Fruit fly (Drosophila melanogaster) whole organism, wandering third instar larva: ENCODE data around the gene Atg4a.

Experiments
- Abd-B ChIP-seq: fragments of >200 bp; optimal IDR thresholded peaks from 2 replicates; lab custom pipeline; 2017; ENCODE audit warnings: missing biosample characterization, missing genetic modification characterization
- CG32264 ChIP-seq: fragments of 200-800 bp; sonication (Bioruptor generic); optimal IDR thresholded peaks from 2 replicates; lab custom pipeline; 2016; ENCODE audit warnings: missing biosample characterization, missing genetic modification characterization
- CG9705 ChIP-seq: fragments of 200-800 bp; sonication (Bioruptor generic); optimal IDR thresholded peaks from 2 replicates; lab custom pipeline; 2018; ENCODE audit warnings: missing biosample characterization, mild to moderate bottlenecking, missing genetic modification characterization
- Dfd ChIP-seq: fragments of >200 bp; optimal IDR thresholded peaks from 2 replicates; lab custom pipeline; 2017; ENCODE audit warnings: missing biosample characterization, missing genetic modification characterization
- GATAd ChIP-seq: sonication (Bioruptor generic); optimal IDR thresholded peaks from 2 replicates; lab custom pipeline; 2016; ENCODE audit warnings: missing biosample characterization, missing genetic modification characterization
- HLH106 ChIP-seq: fragments of 200-800 bp; optimal IDR thresholded peaks from 3 replicates; lab custom pipeline; 2019; ENCODE audit warnings: missing biosample characterization, mild to moderate bottlenecking, missing genetic modification characterization, moderate library complexity
- Hnf4 ChIP-seq: fragments of 200-800 bp; sonication (Bioruptor generic); optimal IDR thresholded peaks from 2 replicates; lab custom pipeline; 2016; ENCODE audit warnings: missing biosample characterization, mild to moderate bottlenecking, missing genetic modification characterization
- Hr78 ChIP-seq: fragments of >200 bp; optimal IDR thresholded peaks from 2 replicates; lab custom pipeline; 2017; ENCODE audit warnings: missing biosample characterization, missing genetic modification characterization
- Hr83 ChIP-seq: fragments of 200-300 bp; sonication (Bioruptor generic); optimal IDR thresholded peaks from 2 replicates; lab custom pipeline; 2016; ENCODE audit warnings: missing biosample characterization, mild to moderate bottlenecking, missing genetic modification characterization, moderate library complexity; ENCODE audit not compliant: poor library complexity, severe bottlenecking
- Jra ChIP-seq: sonication (Bioruptor generic); optimal IDR thresholded peaks from 2 replicates; lab custom pipeline; 2016; ENCODE audit warnings: missing biosample characterization, missing genetic modification characterization
- Mio ChIP-seq: sonication (Bioruptor generic); optimal IDR thresholded peaks from 2 replicates; lab custom pipeline; 2016; ENCODE audit warnings: missing biosample characterization, missing genetic modification characterization
- Myc ChIP-seq: fragments of >200 bp; optimal IDR thresholded peaks from 2 replicates; lab custom pipeline; 2017
- N ChIP-seq: fragments of >200 bp; optimal IDR thresholded peaks from 2 replicates; lab custom pipeline; 2018; ENCODE audit warnings: missing biosample characterization, missing external identifiers, missing genetic modification characterization
- OdsH ChIP-seq: fragments of 200-800 bp; sonication (Bioruptor generic); optimal IDR thresholded peaks from 2 replicates; lab custom pipeline; 2016; ENCODE audit warnings: missing biosample characterization, mild to moderate bottlenecking, missing genetic modification characterization
- Rel ChIP-seq, 2 experiments: fragments of 200-800 bp; sonication (Bioruptor generic) in 1 of 2; optimal IDR thresholded peaks; 2 replicates in 1 of 2; 3 replicates in 1 of 2; lab custom pipeline; 2016 to 2019; ENCODE audit warnings: mild to moderate bottlenecking in 2 of 2, missing biosample characterization in 2 of 2, missing genetic modification characterization in 2 of 2, moderate library complexity in 1 of 2
- Sp1 ChIP-seq: fragments of 200-800 bp; sonication (Bioruptor generic); optimal IDR thresholded peaks from 3 replicates; lab custom pipeline; 2019; ENCODE audit warnings: missing biosample characterization, mild to moderate bottlenecking, missing genetic modification characterization, moderate library complexity
- Vsx2 ChIP-seq: fragments of 200-300, 225-300 bp; sonication (Bioruptor generic); optimal IDR thresholded peaks from 2 replicates; lab custom pipeline; 2018; ENCODE audit warnings: missing biosample characterization, missing genetic modification characterization; ENCODE audit not compliant: partially characterized antibody
- br ChIP-seq: fragments of 200-800 bp; sonication (Bioruptor generic); optimal IDR thresholded peaks from 2 replicates; lab custom pipeline; 2016; ENCODE audit warnings: missing biosample characterization, missing genetic modification characterization
- brk ChIP-seq: fragments of 200-800 bp; sonication (Bioruptor generic); optimal IDR thresholded peaks from 2 replicates; lab custom pipeline; 2016; ENCODE audit warnings: missing biosample characterization, mild to moderate bottlenecking, missing genetic modification characterization
- dl ChIP-seq, 2 experiments: fragments of 175-275, 200-275 bp in 1 of 2; fragments of 200-275 bp in 1 of 2; sonication (Bioruptor generic); optimal IDR thresholded peaks; lab custom pipeline; 2018; ENCODE audit warnings: mild to moderate bottlenecking in 2 of 2, missing biosample characterization in 2 of 2, missing genetic modification characterization in 2 of 2, moderate library complexity in 2 of 2; ENCODE audit not compliant: partially characterized antibody in 2 of 2, insufficient read depth in 1 of 2
- dmrt93B ChIP-seq: fragments of 200-800 bp; sonication (Bioruptor generic); optimal IDR thresholded peaks from 2 replicates; lab custom pipeline; 2018; ENCODE audit warnings: missing biosample characterization, mild to moderate bottlenecking, missing genetic modification characterization
- dsf ChIP-seq: sonication (Bioruptor generic); optimal IDR thresholded peaks from 2 replicates; lab custom pipeline; 2016; ENCODE audit warnings: missing biosample characterization, missing genetic modification characterization, borderline replicate concordance
- ey ChIP-seq: fragments of 200-800 bp; sonication (Bioruptor generic); optimal IDR thresholded peaks from 2 replicates; lab custom pipeline; 2016; ENCODE audit warnings: missing biosample characterization, missing genetic modification characterization
- foxo ChIP-seq, 2 experiments: fragments of 200-800 bp; sonication (Bioruptor generic); optimal IDR thresholded peaks; 2 replicates in 1 of 2; 3 replicates in 1 of 2; lab custom pipeline; 2016 to 2017; ENCODE audit warnings: missing biosample characterization in 2 of 2, missing genetic modification characterization in 2 of 2
- fru ChIP-seq: fragments of 200-800 bp; sonication (Bioruptor generic); optimal IDR thresholded peaks from 3 replicates; lab custom pipeline; 2016; ENCODE audit warnings: missing biosample characterization, mild to moderate bottlenecking, missing genetic modification characterization
- h ChIP-seq: fragments of 200-800 bp; sonication (Bioruptor generic); optimal IDR thresholded peaks from 3 replicates; lab custom pipeline; 2016; ENCODE audit warnings: missing biosample characterization, mild to moderate bottlenecking, missing genetic modification characterization
- lola ChIP-seq: fragments of >200 bp; optimal IDR thresholded peaks from 2 replicates; lab custom pipeline; 2017; ENCODE audit warnings: missing biosample characterization, missing genetic modification characterization
- pan ChIP-seq: fragments of >200 bp; optimal IDR thresholded peaks from 2 replicates; lab custom pipeline; 2017
- psq ChIP-seq: fragments of 200-800 bp; sonication (Bioruptor generic); optimal IDR thresholded peaks from 3 replicates; lab custom pipeline; 2017; ENCODE audit warnings: missing biosample characterization, mild to moderate bottlenecking, missing genetic modification characterization, moderate library complexity
- rgr ChIP-seq: fragments of 200-800 bp; sonication (Bioruptor generic); optimal IDR thresholded peaks from 3 replicates; lab custom pipeline; 2016; ENCODE audit warnings: missing biosample characterization, mild to moderate bottlenecking, missing genetic modification characterization
- sage ChIP-seq: fragments of 200-800 bp; sonication (Bioruptor generic); optimal IDR thresholded peaks from 2 replicates; lab custom pipeline; 2016; ENCODE audit warnings: missing biosample characterization, mild to moderate bottlenecking, missing genetic modification characterization
- sv ChIP-seq: fragments of 200-800 bp; sonication (Bioruptor generic); optimal IDR thresholded peaks from 3 replicates; lab custom pipeline; 2016; ENCODE audit warnings: missing biosample characterization, missing genetic modification characterization
- tai ChIP-seq: sonication (Bioruptor generic); optimal IDR thresholded peaks from 2 replicates; lab custom pipeline; 2016; ENCODE audit warnings: missing biosample characterization, missing genetic modification characterization
- usp ChIP-seq: fragments of >200 bp; optimal IDR thresholded peaks from 2 replicates; lab custom pipeline; 2017; ENCODE audit warnings: missing biosample characterization, missing genetic modification characterization
- woc ChIP-seq: sonication (Bioruptor generic); optimal IDR thresholded peaks from 2 replicates; lab custom pipeline; 2016; ENCODE audit warnings: missing biosample characterization, mild to moderate bottlenecking, missing genetic modification characterization

Gene Atg4a

dm6 chr2L:1062473-1063363 lies 18.0 kb upstream of the Atg4a start:
- TF ChIP-seq CG32264 = peak; percentile 57
- peak; percentile 3 for TF ChIP-seq sv (GFP tag; lab: Kevin White, UChicago)
- TF ChIP-seq CG9705 = peak; percentile 86
- peak; percentile 87 for TF ChIP-seq HLH106 (tag; lab: Kevin White, UChicago)
- TF ChIP-seq lola (GFP tag; lab: Kevin White, UChicago) = no peak
- TF ChIP-seq foxo (GFP tag; optimal IDR thresholded peaks at IDR 0.05; lab: Kevin White, UChicago) = peak in 1 of 2 experiments; percentile 82
- TF ChIP-seq OdsH = peak; percentile 71
- peak; percentile 43 for TF ChIP-seq Hnf4 (GFP tag; lab: Kevin White, UChicago)
- peak; percentile 79 for TF ChIP-seq br (GFP tag; lab: Kevin White, UChicago)
- TF ChIP-seq pan (lab: Kevin White, UChicago) = no peak
- peak; percentile 50 for TF ChIP-seq Hr83 (GFP tag; lab: Kevin White, UChicago)
- TF ChIP-seq woc = peak; percentile 87
- peak; percentile 69 for TF ChIP-seq psq (GFP tag; lab: Kevin White, UChicago)
- TF ChIP-seq Vsx2 (GFP tag; lab: Kevin White, UChicago) = peak; percentile 60
- peak in 1 of 2 experiments; percentile 15 for TF ChIP-seq dl (GFP tag; optimal IDR thresholded peaks at IDR 0.05; lab: Kevin White, UChicago; ENCODE audit: insufficient read depth in 1 of 2, partially characterized antibody in 2 of 2)
- TF ChIP-seq h (GFP tag; lab: Kevin White, UChicago) = peak; percentile 82
- no peak for TF ChIP-seq tai (GFP tag; lab: Kevin White, UChicago)
- peak; percentile 85 for TF ChIP-seq fru (GFP tag; lab: Kevin White, UChicago)
- TF ChIP-seq Abd-B = no peak
- peak; percentile 82 for TF ChIP-seq Sp1 (GFP tag; lab: Kevin White, UChicago)
- peak; percentile 83 for TF ChIP-seq ey (GFP tag; lab: Kevin White, UChicago)
- TF ChIP-seq Mio (GFP tag; lab: Kevin White, UChicago) = no peak
- TF ChIP-seq dsf (GFP tag; lab: Kevin White, UChicago) = no peak
- peak; percentile 74 for TF ChIP-seq dmrt93B (GFP tag; lab: Kevin White, UChicago)
- TF ChIP-seq Rel (GFP tag; optimal IDR thresholded peaks at IDR 0.05; lab: Kevin White, UChicago) = peak; percentile 26
- peak; percentile 36 for TF ChIP-seq Rel (tag; optimal IDR thresholded peaks at IDR 0.05; lab: Kevin White, UChicago)
- peak; percentile 74 for TF ChIP-seq brk
- no peak for TF ChIP-seq N
- TF ChIP-seq Jra (GFP tag; lab: Kevin White, UChicago) = peak; percentile 37
- peak; percentile 66 for TF ChIP-seq rgr (GFP tag; lab: Kevin White, UChicago)

- TF ChIP-seq Rel (GFP tag; optimal IDR thresholded peaks at IDR 0.05; lab: Kevin White, UChicago) (no peak), Rel (tag; optimal IDR thresholded peaks at IDR 0.05; lab: Kevin White, UChicago) (peak; percentile 95), tai (GFP tag; lab: Kevin White, UChicago) (no peak)
These were observed 17.0 kb upstream of the Atg4a start for dm6 chr2L:1063695-1064094.

- no peak for TF ChIP-seq CG32264
- TF ChIP-seq Dfd (GFP tag; lab: Kevin White, UChicago) = no peak
- TF ChIP-seq rgr (GFP tag; lab: Kevin White, UChicago) = no peak
- no peak for TF ChIP-seq tai (GFP tag; lab: Kevin White, UChicago)
These were observed 16.2 kb upstream of the Atg4a start for dm6 chr2L:1064544-1064943.

dm6 chr2L:1065038-1065437 lies 15.7 kb upstream of the Atg4a start:
- TF ChIP-seq Mio (GFP tag; lab: Kevin White, UChicago) (no peak), Hr78 (GFP tag; lab: Kevin White, UChicago) (no peak), Dfd (GFP tag; lab: Kevin White, UChicago) (no peak), dmrt93B (GFP tag; lab: Kevin White, UChicago) (peak; percentile 73), Sp1 (GFP tag; lab: Kevin White, UChicago) (peak; percentile 77), h (GFP tag; lab: Kevin White, UChicago) (peak; percentile 88), sv (GFP tag; lab: Kevin White, UChicago) (no peak), lola (GFP tag; lab: Kevin White, UChicago) (no peak), br (GFP tag; lab: Kevin White, UChicago) (peak; percentile 83), Hnf4 (GFP tag; lab: Kevin White, UChicago) (peak; percentile 70), Hr83 (GFP tag; lab: Kevin White, UChicago) (peak; percentile 35), woc (peak; percentile 91), HLH106 (tag; lab: Kevin White, UChicago) (peak; percentile 88), pan (lab: Kevin White, UChicago) (no peak), dl (GFP tag; optimal IDR thresholded peaks at IDR 0.05; lab: Kevin White, UChicago; ENCODE audit: insufficient read depth in 1 of 2, partially characterized antibody in 2 of 2) (no peak), brk (no peak), Myc (lab: Kevin White, UChicago) (no peak), rgr (GFP tag; lab: Kevin White, UChicago) (peak; percentile 81), OdsH (peak; percentile 81), CG9705 (peak; percentile 70), GATAd (GFP tag; lab: Kevin White, UChicago) (no peak), tai (GFP tag; lab: Kevin White, UChicago) (peak; percentile 67), ey (GFP tag; lab: Kevin White, UChicago) (peak; percentile 87), fru (GFP tag; lab: Kevin White, UChicago) (peak; percentile 82), Abd-B (no peak), foxo (GFP tag; optimal IDR thresholded peaks at IDR 0.05; lab: Kevin White, UChicago) (peak; percentile 13 to 88), dsf (GFP tag; lab: Kevin White, UChicago) (no peak), N (no peak), psq (GFP tag; lab: Kevin White, UChicago) (peak; percentile 71), Jra (GFP tag; lab: Kevin White, UChicago) (peak; percentile 32), sage (GFP tag; lab: Kevin White, UChicago) (peak; percentile 1), CG32264 (peak; percentile 46), usp (no peak)
